Fruit fly (Drosophila melanogaster) whole organism, wandering third instar larva: ENCODE measurements around the gene Spt7.

Experiments used
- CrebA ChIP-seq: fragments of 200-800 bp; sonication (Bioruptor generic); optimal IDR thresholded peaks from 2 replicates; lab custom pipeline; 2016; ENCODE audit warnings: missing biosample characterization, mild to moderate bottlenecking, missing genetic modification characterization, borderline replicate concordance
- Dfd ChIP-seq: fragments of >200 bp; optimal IDR thresholded peaks from 2 replicates; lab custom pipeline; 2017; ENCODE audit warnings: missing biosample characterization, missing genetic modification characterization
- HLH106 ChIP-seq: fragments of 200-800 bp; optimal IDR thresholded peaks from 3 replicates; lab custom pipeline; 2019; ENCODE audit warnings: missing biosample characterization, mild to moderate bottlenecking, missing genetic modification characterization, moderate library complexity
- Hr83 ChIP-seq: fragments of 200-300 bp; sonication (Bioruptor generic); optimal IDR thresholded peaks from 2 replicates; lab custom pipeline; 2016; ENCODE audit warnings: missing biosample characterization, mild to moderate bottlenecking, missing genetic modification characterization, moderate library complexity; ENCODE audit not compliant: poor library complexity, severe bottlenecking
- Jra ChIP-seq: sonication (Bioruptor generic); optimal IDR thresholded peaks from 2 replicates; lab custom pipeline; 2016; ENCODE audit warnings: missing biosample characterization, missing genetic modification characterization
- OdsH ChIP-seq: fragments of 200-800 bp; sonication (Bioruptor generic); optimal IDR thresholded peaks from 2 replicates; lab custom pipeline; 2016; ENCODE audit warnings: missing biosample characterization, mild to moderate bottlenecking, missing genetic modification characterization
- br ChIP-seq: fragments of 200-800 bp; sonication (Bioruptor generic); optimal IDR thresholded peaks from 2 replicates; lab custom pipeline; 2016; ENCODE audit warnings: missing biosample characterization, missing genetic modification characterization
- brk ChIP-seq: fragments of 200-800 bp; sonication (Bioruptor generic); optimal IDR thresholded peaks from 2 replicates; lab custom pipeline; 2016; ENCODE audit warnings: missing biosample characterization, mild to moderate bottlenecking, missing genetic modification characterization
- dl ChIP-seq, 2 experiments: fragments of 175-275, 200-275 bp in 1 of 2; fragments of 200-275 bp in 1 of 2; sonication (Bioruptor generic); optimal IDR thresholded peaks; lab custom pipeline; 2018; ENCODE audit warnings: mild to moderate bottlenecking in 2 of 2, missing biosample characterization in 2 of 2, missing genetic modification characterization in 2 of 2, moderate library complexity in 2 of 2; ENCODE audit not compliant: partially characterized antibody in 2 of 2, insufficient read depth in 1 of 2
- dsf ChIP-seq: sonication (Bioruptor generic); optimal IDR thresholded peaks from 2 replicates; lab custom pipeline; 2016; ENCODE audit warnings: missing biosample characterization, missing genetic modification characterization, borderline replicate concordance
- foxo ChIP-seq, 2 experiments: fragments of 200-800 bp; sonication (Bioruptor generic); optimal IDR thresholded peaks; 2 replicates in 1 of 2; 3 replicates in 1 of 2; lab custom pipeline; 2016 to 2017; ENCODE audit warnings: missing biosample characterization in 2 of 2, missing genetic modification characterization in 2 of 2
- pan ChIP-seq: fragments of >200 bp; optimal IDR thresholded peaks from 2 replicates; lab custom pipeline; 2017
- psq ChIP-seq: fragments of 200-800 bp; sonication (Bioruptor generic); optimal IDR thresholded peaks from 3 replicates; lab custom pipeline; 2017; ENCODE audit warnings: missing biosample characterization, mild to moderate bottlenecking, missing genetic modification characterization, moderate library complexity
- usp ChIP-seq: fragments of >200 bp; optimal IDR thresholded peaks from 2 replicates; lab custom pipeline; 2017; ENCODE audit warnings: missing biosample characterization, missing genetic modification characterization

- peak; percentile 39 for TF ChIP-seq OdsH (GFP tag; lab: Kevin White, UChicago)
- TF ChIP-seq dsf (GFP tag; lab: Kevin White, UChicago): no peak
- no peak for TF ChIP-seq dl (GFP tag; optimal IDR thresholded peaks at IDR 0.05; lab: Kevin White, UChicago; ENCODE audit: insufficient read depth in 1 of 2, partially characterized antibody in 2 of 2)
- TF ChIP-seq HLH106 (tag; lab: Kevin White, UChicago): peak; percentile 59
- no peak for TF ChIP-seq pan (lab: Kevin White, UChicago)
- peak; percentile 60 for TF ChIP-seq Jra (GFP tag; lab: Kevin White, UChicago)
- TF ChIP-seq usp: no peak
- TF ChIP-seq foxo (GFP tag; optimal IDR thresholded peaks at IDR 0.05; lab: Kevin White, UChicago): peak in 1 of 2 experiments; percentile 47
- peak; percentile 43 for TF ChIP-seq psq (GFP tag; lab: Kevin White, UChicago)
- TF ChIP-seq br (GFP tag; lab: Kevin White, UChicago): peak; percentile 59
- TF ChIP-seq Dfd (GFP tag; lab: Kevin White, UChicago): no peak
- TF ChIP-seq Hr83: no peak
- TF ChIP-seq CrebA (GFP tag; lab: Kevin White, UChicago): no peak
- no peak for TF ChIP-seq brk (GFP tag; lab: Kevin White, UChicago)
Observed at dm6 chrX:17856458-17857277, 6.4 kb downstream of the Spt7 start, which contains the start of gene Srx.
